Fruit fly (Drosophila melanogaster) Kc167 (cell line): ENCODE results near the gene CG7236.

Experiments used
- Myc ChIP-seq: fragments of >200 bp; optimal IDR thresholded peaks from 2 replicates; lab custom pipeline; 2017; ENCODE audit warnings: missing external identifiers
- Sin3A ChIP-seq: fragments of >200 bp; optimal IDR thresholded peaks from 2 replicates; lab custom pipeline; 2018; ENCODE audit warnings: missing external identifiers
- h ChIP-seq: fragments of >200 bp; optimal IDR thresholded peaks from 3 replicates; lab custom pipeline; 2018; ENCODE audit warnings: missing external identifiers
- insv ChIP-seq: fragments of >200 bp; optimal IDR thresholded peaks from 3 replicates; lab custom pipeline; 2018; ENCODE audit warnings: missing external identifiers
- psq ChIP-seq: fragments of >200 bp; optimal IDR thresholded peaks from 2 replicates; lab custom pipeline; 2017; ENCODE audit warnings: missing external identifiers
- ttk ChIP-seq: sonication (Bioruptor generic); optimal IDR thresholded peaks from 2 replicates; lab custom pipeline; 2017; ENCODE audit warnings: missing external identifiers

The CG7236 gene

dm6 chr2L:5706074-5706473, at the start of gene CG7236:
Gene CG7236, plus strand, starts transcription at chr2L:5706374.
- no peak for TF ChIP-seq psq (lab: Kevin White, UChicago)

- no peak for TF ChIP-seq Myc (lab: Kevin White, UChicago)
- TF ChIP-seq psq (lab: Kevin White, UChicago): no peak
- TF ChIP-seq Sin3A (lab: Kevin White, UChicago): no peak
- no peak for TF ChIP-seq ttk (lab: Kevin White, UChicago)
- TF ChIP-seq insv (lab: Kevin White, UChicago): no peak
- no peak for TF ChIP-seq h
These were observed 47.8 kb upstream of the CG7236 start, which contains the start of gene DIP-theta for dm6 chr2L:5658415-5658814. Gene DIP-theta, minus strand, starts transcription at chr2L:5658560.

- TF ChIP-seq psq (lab: Kevin White, UChicago) (no peak), insv (lab: Kevin White, UChicago) (no peak), Sin3A (lab: Kevin White, UChicago) (no peak), ttk (lab: Kevin White, UChicago) (no peak), h (no peak), Myc (lab: Kevin White, UChicago) (no peak)
These were observed 43.6 kb upstream of the CG7236 start, which contains the start of gene Hsp60C for dm6 chr2L:5662549-5662948. Gene Hsp60C, plus strand, starts transcription at chr2L:5662849.

DNA sequence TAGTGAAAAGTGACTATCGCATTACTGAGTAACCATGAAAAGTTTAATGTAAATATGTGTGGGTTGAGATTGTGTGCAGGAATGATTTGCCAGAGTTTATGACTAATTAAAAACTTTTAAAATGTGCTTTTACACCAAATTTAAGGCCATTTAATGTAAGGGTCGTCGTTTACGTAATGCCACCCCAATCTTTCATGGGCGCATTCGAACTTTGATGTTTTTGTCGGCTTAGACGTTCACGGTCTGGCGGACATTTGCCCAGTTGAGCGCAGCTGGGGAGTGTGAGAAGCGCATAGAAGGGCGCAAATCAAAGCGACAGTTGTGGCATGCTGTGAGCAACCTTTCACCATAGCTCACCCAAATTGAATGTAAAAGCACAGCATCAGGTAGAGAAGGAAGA, 27.9 kb upstream of the CG7236 start, which contains the start of gene CG12511:
TSS of gene CG12511 (plus strand) at position 301 of the 400 bp plus-strand sequence.
- TF ChIP-seq h: no peak
- no peak for TF ChIP-seq psq (lab: Kevin White, UChicago)
- no peak for TF ChIP-seq Myc (lab: Kevin White, UChicago)
- TF ChIP-seq Sin3A (lab: Kevin White, UChicago): no peak
- no peak for TF ChIP-seq ttk (lab: Kevin White, UChicago)
- TF ChIP-seq insv (lab: Kevin White, UChicago): no peak

- TF ChIP-seq h (no peak), ttk (lab: Kevin White, UChicago) (no peak), psq (lab: Kevin White, UChicago) (no peak), insv (lab: Kevin White, UChicago) (no peak), Sin3A (lab: Kevin White, UChicago) (no peak)
These were observed 10.4 kb downstream of the CG7236 start, which contains the start of the genes CG14007 and CG34011 for dm6 chr2L:5716580-5716979. Gene CG14007, minus strand, starts transcription at chr2L:5716680. Gene CG34011, plus strand, starts transcription at chr2L:5716701.

DNA sequence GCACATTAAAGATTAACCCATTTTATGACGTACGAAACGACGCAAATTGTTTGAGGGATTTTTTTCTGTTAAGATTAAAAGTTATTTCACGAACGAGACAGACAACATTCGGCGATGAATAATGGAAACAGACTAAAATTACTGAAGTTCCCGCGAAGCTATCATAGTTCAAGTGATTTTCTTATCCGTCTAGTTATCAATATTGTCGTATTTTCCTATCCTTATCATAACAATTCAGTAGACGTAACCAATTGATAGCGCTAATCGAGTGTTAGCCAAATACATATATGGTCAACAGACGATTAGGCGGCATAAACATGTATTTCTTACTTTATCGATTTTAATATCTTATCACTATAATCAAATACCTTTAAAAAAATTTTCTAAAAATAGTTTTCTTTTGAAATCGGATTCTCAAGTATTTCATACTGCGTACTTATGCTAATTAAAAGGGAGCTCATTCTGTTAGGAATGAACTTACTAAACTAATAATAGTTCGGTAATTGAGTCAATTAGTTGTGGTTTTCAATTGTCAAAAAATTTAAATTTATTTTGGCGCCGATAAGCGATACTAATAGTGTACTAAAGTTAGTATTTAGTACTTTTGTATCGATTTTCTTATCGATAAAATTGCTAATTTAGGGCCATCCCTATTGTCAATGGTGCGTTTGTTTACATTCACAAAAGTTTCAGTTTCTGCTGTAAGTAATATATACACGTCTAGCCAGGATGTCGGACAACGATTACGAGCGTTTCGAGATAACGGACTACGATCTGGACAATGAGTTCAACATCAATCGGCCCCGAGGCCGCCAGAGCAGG, 14.4 kb downstream of the CG7236 start, which contains the start of the genes CG11149 and sip1:
TSS of gene CG11149 (minus strand) at position 493 of the 822 bp plus-strand sequence.
TSS of gene sip1 (plus strand) at position 645 of the 822 bp plus-strand sequence.
- TF ChIP-seq psq (lab: Kevin White, UChicago) (no peak), ttk (lab: Kevin White, UChicago) (no peak), insv (lab: Kevin White, UChicago) (no peak), Sin3A (lab: Kevin White, UChicago) (no peak)

- TF ChIP-seq insv (lab: Kevin White, UChicago) (no peak), h (no peak), Myc (lab: Kevin White, UChicago) (no peak), Sin3A (lab: Kevin White, UChicago) (no peak)
These were observed 17.8 kb downstream of the CG7236 start for dm6 chr2L:5723859-5724475.

DNA sequence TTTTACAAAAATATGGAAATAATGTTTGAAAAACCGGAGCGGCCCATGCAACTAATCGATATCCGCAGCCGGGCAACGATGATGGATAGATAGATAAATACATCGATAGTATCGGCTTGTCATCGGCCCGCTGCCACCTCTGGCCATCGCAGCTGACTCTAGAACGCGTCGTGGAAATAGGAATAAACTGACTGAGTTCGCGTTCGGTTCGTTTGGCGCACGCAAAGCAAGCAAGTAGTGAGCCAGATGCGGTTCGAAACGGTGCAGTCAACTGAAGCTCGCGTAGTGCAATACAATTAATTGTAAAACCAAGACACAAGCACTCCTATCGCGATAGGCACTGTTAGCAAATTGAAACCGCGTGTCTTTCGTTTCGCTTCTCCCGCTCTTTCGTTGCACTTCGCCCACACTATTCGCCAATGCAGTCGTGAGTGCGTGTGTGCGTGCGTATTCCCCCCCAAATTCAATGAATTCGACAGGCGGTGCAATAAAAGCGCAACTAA, 18.4 kb downstream of the CG7236 start, which contains the start of gene CG11030:
TSS of gene CG11030 (plus strand) at position 136 of the 503 bp plus-strand sequence.
- TF ChIP-seq ttk (lab: Kevin White, UChicago): no peak
- TF ChIP-seq Myc (lab: Kevin White, UChicago): no peak
- no peak for TF ChIP-seq h
- no peak for TF ChIP-seq insv (lab: Kevin White, UChicago)

dm6 chr2L:5726049-5726448, 19.9 kb downstream of the CG7236 start:
- TF ChIP-seq Myc (lab: Kevin White, UChicago) (no peak), h (no peak), insv (lab: Kevin White, UChicago) (no peak), ttk (lab: Kevin White, UChicago) (no peak), Sin3A (lab: Kevin White, UChicago) (no peak), psq (lab: Kevin White, UChicago) (no peak)

DNA sequence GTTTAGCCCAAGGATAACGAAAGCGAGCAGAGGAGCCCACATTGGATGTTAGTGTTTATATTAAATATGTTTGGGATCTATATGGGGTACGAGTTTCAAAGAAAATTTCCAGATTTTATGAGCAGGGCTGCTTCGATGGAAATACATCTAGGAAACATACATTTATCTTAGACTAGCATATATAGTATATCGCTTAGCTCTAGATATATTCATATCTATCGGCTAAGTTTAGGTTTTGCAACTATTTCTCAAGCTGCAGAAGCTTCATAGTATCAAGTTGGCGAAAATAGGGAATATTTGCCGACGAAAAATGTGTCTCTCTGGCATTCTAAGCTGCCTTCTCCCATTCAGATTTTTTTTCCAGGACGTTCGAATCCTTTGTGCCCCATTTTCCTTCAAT, 22.5 kb downstream of the CG7236 start, which contains the start of gene CG14006:
TSS of gene CG14006 (minus strand) at position 101 of the 400 bp plus-strand sequence.
- TF ChIP-seq Myc (lab: Kevin White, UChicago): no peak
- TF ChIP-seq ttk (lab: Kevin White, UChicago): no peak
- TF ChIP-seq Sin3A (lab: Kevin White, UChicago): no peak
- TF ChIP-seq h: no peak
- no peak for TF ChIP-seq insv (lab: Kevin White, UChicago)
- no peak for TF ChIP-seq psq (lab: Kevin White, UChicago)

DNA sequence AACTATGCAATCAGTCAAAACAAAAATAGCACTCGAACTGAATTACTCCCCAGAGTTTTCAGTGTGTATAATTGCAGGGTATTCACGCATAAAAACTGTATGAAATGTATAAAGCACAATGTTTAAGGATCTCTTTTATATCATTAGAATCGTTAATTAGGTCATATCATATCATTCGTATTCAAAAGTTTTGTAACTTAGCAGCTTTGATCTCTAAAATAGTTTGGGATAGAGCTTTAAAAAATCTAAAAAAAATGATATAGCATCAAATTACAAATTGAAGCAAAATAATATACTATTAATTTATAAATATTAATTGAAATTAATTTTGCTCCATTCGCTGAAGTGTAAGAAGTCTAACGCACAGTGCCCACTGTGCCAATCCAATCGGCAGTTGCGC, 24.3 kb downstream of the CG7236 start:
- TF ChIP-seq h: no peak
- TF ChIP-seq psq (lab: Kevin White, UChicago): no peak
- no peak for TF ChIP-seq insv (lab: Kevin White, UChicago)
- TF ChIP-seq ttk (lab: Kevin White, UChicago): no peak
- TF ChIP-seq Myc (lab: Kevin White, UChicago): no peak
- TF ChIP-seq Sin3A (lab: Kevin White, UChicago): no peak
